Worm (Caenorhabditis elegans) whole organism, L4 larva: Measurements from ENCODE around the gene F54C8.7.
"Not testable (repeated sequence)": the region's sequence is repeated elsewhere in the genome, so short reads cannot be mapped to it uniquely, and the experiment has no call there.

Experiments
- F26F4.8 ChIP-seq: fragments of 200-800 bp; sonication (Bioruptor generic); conservative IDR thresholded peaks from 2 replicates; pipeline ENCODE4 v1.3.6; 2022; ENCODE audit warnings: missing genetic modification characterization, missing compliant biosample characterization
- T26A8.4 ChIP-seq: fragments of 200-800 bp; sonication (Bioruptor generic); IDR thresholded peaks from 2 replicates; pipeline ENCODE4 v1.3.6; 2022; ENCODE audit warnings: missing genetic modification characterization, missing compliant biosample characterization
- Y48G9A.11 ChIP-seq: fragments of 200-800 bp; sonication (Bioruptor generic); IDR thresholded peaks from 2 replicates; pipeline ENCODE4 v1.3.6; 2022; ENCODE audit warnings: missing genetic modification reagents, missing genetic modification characterization, missing compliant biosample characterization
- Y5F2A.4 ChIP-seq: fragments of 200-800 bp; sonication (Bioruptor generic); optimal IDR thresholded peaks from 2 replicates; lab custom pipeline; 2018; ENCODE audit warnings: mild to moderate bottlenecking, missing genetic modification characterization, missing compliant biosample characterization
- ZK337.2 ChIP-seq: fragments of 200-800 bp; sonication (Bioruptor generic); IDR thresholded peaks from 2 replicates; pipeline ENCODE4 v1.3.6; 2022; ENCODE audit warnings: missing genetic modification reagents, missing genetic modification characterization, missing compliant biosample characterization
- aha-1 ChIP-seq: fragments of 150-350 bp; peaks from one replicate; lab custom pipeline; 2014; ENCODE audit warnings: missing biosample characterization, missing genetic modification characterization
- aly-2 ChIP-seq: sonication (generic microtip); optimal IDR thresholded peaks from 2 replicates; lab custom pipeline; 2018; ENCODE audit warnings: missing biosample characterization, missing genetic modification characterization
- arid-1 ChIP-seq: fragments of 200-800 bp; sonication (Bioruptor generic); conservative IDR thresholded peaks from 2 replicates; pipeline ENCODE4 v1.3.6; 2022; ENCODE audit warnings: missing genetic modification reagents, missing genetic modification characterization, missing compliant biosample characterization
- attf-4 ChIP-seq: sonication (generic microtip); optimal IDR thresholded peaks from 3 replicates; lab custom pipeline; 2017; ENCODE audit warnings: missing biosample characterization, missing genetic modification characterization
- ceh-82 ChIP-seq: sonication (generic microtip); optimal IDR thresholded peaks from 2 replicates; lab custom pipeline; 2017; ENCODE audit warnings: missing biosample characterization, missing genetic modification characterization
- ces-1 ChIP-seq: fragments of 150-350 bp; sonication (generic microtip); optimal IDR thresholded peaks from 4 replicates; lab custom pipeline; 2014; ENCODE audit warnings: missing biosample characterization, missing genetic modification reagents, missing genetic modification characterization
- cey-2 ChIP-seq: sonication (generic microtip); optimal IDR thresholded peaks from 3 replicates; lab custom pipeline; 2017; ENCODE audit warnings: missing genetic modification characterization, mild to moderate bottlenecking, missing compliant biosample characterization, antibody characterized with exemption, borderline replicate concordance; ENCODE audit not compliant: insufficient read depth
- daf-19 ChIP-seq: fragments of 200-800 bp; sonication (Bioruptor generic); conservative IDR thresholded peaks from 2 replicates; pipeline ENCODE4 v1.3.6; 2022; ENCODE audit warnings: missing genetic modification characterization, missing compliant biosample characterization
- dmd-6 ChIP-seq: fragments of 200-800 bp; sonication (Bioruptor generic); IDR thresholded peaks from 2 replicates; pipeline ENCODE4 v1.3.6; 2022; ENCODE audit warnings: missing genetic modification reagents, missing genetic modification characterization, missing compliant biosample characterization
- duxl-1 ChIP-seq: sonication (generic microtip); optimal IDR thresholded peaks from 2 replicates; lab custom pipeline; 2016; ENCODE audit warnings: mild to moderate bottlenecking, missing genetic modification characterization, moderate library complexity, missing compliant biosample characterization; ENCODE audit not compliant: poor library complexity
- egl-27 ChIP-seq: sonication (generic microtip); optimal IDR thresholded peaks from 3 replicates; lab custom pipeline; 2017; ENCODE audit warnings: missing biosample characterization, missing genetic modification reagents, missing genetic modification characterization
- fkh-10 ChIP-seq: fragments of 150-350 bp; optimal IDR thresholded peaks from 2 replicates; lab custom pipeline; 2014; ENCODE audit warnings: missing biosample characterization, missing genetic modification reagents, missing genetic modification characterization
- hif-1 ChIP-seq, 2 experiments: sonication (generic microtip); optimal IDR thresholded peaks; 2 replicates each; lab custom pipeline; 2016 to 2017; ENCODE audit warnings: missing compliant biosample characterization in 2 of 2, missing genetic modification characterization in 2 of 2, missing genetic modification reagents in 2 of 2, missing genotype in 2 of 2, mild to moderate bottlenecking in 1 of 2
- hlh-11 ChIP-seq: fragments of 200-800 bp; sonication (Bioruptor generic); optimal IDR thresholded peaks from 2 replicates; lab custom pipeline; 2018; ENCODE audit warnings: mild to moderate bottlenecking, missing genetic modification characterization, missing compliant biosample characterization
- hlh-30 ChIP-seq: sonication (generic microtip); optimal IDR thresholded peaks from 2 replicates; lab custom pipeline; 2017; ENCODE audit warnings: antibody characterized with exemption, mild to moderate bottlenecking, missing genetic modification characterization, missing compliant biosample characterization; ENCODE audit not compliant: insufficient read depth
- jun-1 ChIP-seq: fragments of 150-350 bp; optimal IDR thresholded peaks from 2 replicates; lab custom pipeline; 2014; ENCODE audit warnings: missing biosample characterization, missing genetic modification reagents, missing genetic modification characterization
- lin-15B ChIP-seq: fragments of 150-350 bp; sonication (generic microtip); optimal IDR thresholded peaks from 3 replicates; lab custom pipeline; 2014; ENCODE audit warnings: missing biosample characterization, missing genetic modification characterization
- lin-29 ChIP-seq: fragments of 200-800 bp; sonication (Bioruptor generic); IDR thresholded peaks from 2 replicates; pipeline ENCODE4 v1.3.6; 2022; ENCODE audit warnings: missing genetic modification reagents, missing genetic modification characterization, missing compliant biosample characterization
- lin-38 ChIP-seq: fragments of 200-800 bp; sonication (Bioruptor generic); IDR thresholded peaks from 2 replicates; pipeline ENCODE4 v1.3.6; 2022; ENCODE audit warnings: missing genetic modification reagents, missing genetic modification characterization, missing compliant biosample characterization
- lin-39 ChIP-seq: fragments of 150-350 bp; optimal IDR thresholded peaks from 2 replicates; lab custom pipeline; 2014; ENCODE audit warnings: missing biosample characterization, missing genetic modification reagents, missing genetic modification characterization
- lsy-2 ChIP-seq, 2 experiments: fragments of 150-350 bp in 1 of 2; sonication (generic microtip) in 1 of 2; optimal IDR thresholded peaks; 2 replicates each; lab custom pipeline; 2014 to 2017; ENCODE audit warnings: missing biosample characterization in 2 of 2, missing genetic modification characterization in 2 of 2
- mes-2 ChIP-seq: sonication (generic microtip); optimal IDR thresholded peaks from 2 replicates; lab custom pipeline; 2016; ENCODE audit warnings: missing genotype, mild to moderate bottlenecking, missing genetic modification characterization, missing compliant biosample characterization; ENCODE audit not compliant: poor library complexity, severe bottlenecking
- mxl-2 ChIP-seq: fragments of 200-800 bp; sonication (Bioruptor generic); conservative IDR thresholded peaks from 2 replicates; pipeline ENCODE4 v1.3.6; 2022; ENCODE audit warnings: missing genetic modification reagents, missing genetic modification characterization, missing compliant biosample characterization
- mxl-3 ChIP-seq: fragments of 200-800 bp; sonication (Bioruptor generic); optimal IDR thresholded peaks from 2 replicates; lab custom pipeline; 2018; ENCODE audit warnings: mild to moderate bottlenecking, missing genetic modification characterization, missing compliant biosample characterization
- nhr-102 ChIP-seq: sonication (generic microtip); optimal IDR thresholded peaks from 2 replicates; lab custom pipeline; 2016; ENCODE audit warnings: mild to moderate bottlenecking, missing genetic modification characterization, moderate library complexity, missing compliant biosample characterization
- nhr-237 ChIP-seq: sonication (generic microtip); optimal IDR thresholded peaks from 2 replicates; lab custom pipeline; 2017; ENCODE audit warnings: missing biosample characterization, missing genetic modification characterization
- nhr-28 ChIP-seq: fragments of 150-350 bp; optimal IDR thresholded peaks from 2 replicates; lab custom pipeline; 2014; ENCODE audit warnings: missing biosample characterization, missing genetic modification characterization
- php-3 ChIP-seq: fragments of 200-800 bp; sonication (Bioruptor generic); IDR thresholded peaks from 2 replicates; pipeline ENCODE4 v1.3.6; 2022; ENCODE audit warnings: missing genetic modification reagents, missing genetic modification characterization, missing compliant biosample characterization
- pqm-1 ChIP-seq: sonication (generic microtip); optimal IDR thresholded peaks from 2 replicates; lab custom pipeline; 2017; ENCODE audit warnings: missing biosample characterization, missing genetic modification characterization
- tag-97 ChIP-seq: fragments of 200-800 bp; sonication (Bioruptor generic); IDR thresholded peaks from 2 replicates; pipeline ENCODE4 v1.3.6; 2022; ENCODE audit warnings: missing genetic modification characterization, missing compliant biosample characterization
- unc-130 ChIP-seq: sonication (generic microtip); optimal IDR thresholded peaks from 2 replicates; lab custom pipeline; 2016; ENCODE audit warnings: missing genetic modification reagents, missing genetic modification characterization, missing compliant biosample characterization
- unc-62 ChIP-seq, 3 experiments: fragments of 150-350 bp in 1 of 3; sonication (generic microtip); optimal IDR thresholded peaks in 2 of 3; peaks in 1 of 3; 1 replicate in 1 of 3; 2 replicates in 2 of 3; lab custom pipeline; 2014 to 2017; ENCODE audit warnings: missing biosample characterization in 3 of 3, missing genetic modification characterization in 3 of 3, missing genetic modification reagents in 3 of 3, missing genotype in 1 of 3
- ztf-7 ChIP-seq: fragments of 150-350 bp; optimal IDR thresholded peaks from 2 replicates; lab custom pipeline; 2014; ENCODE audit warnings: missing biosample characterization, missing genetic modification characterization

The F54C8.7 gene

DNA sequence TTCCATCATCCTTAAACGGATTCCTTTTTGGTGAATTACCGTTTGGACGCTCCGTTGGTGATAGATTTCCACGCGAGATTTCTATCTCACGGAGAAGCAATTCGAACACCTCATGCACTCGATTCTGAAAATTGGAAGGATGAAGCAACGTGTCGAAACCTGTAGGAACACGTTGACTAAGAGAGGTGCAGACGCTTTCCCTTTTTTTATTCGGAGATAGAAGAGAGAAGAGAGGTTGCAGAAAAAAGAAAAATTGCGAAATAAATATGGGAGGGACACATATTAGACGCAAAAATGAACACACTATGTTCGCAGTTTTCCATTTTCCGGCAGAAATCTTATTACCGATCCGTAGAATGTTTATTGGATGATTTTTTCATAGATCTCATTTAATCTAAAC, 868 bp upstream of the F54C8.7 start (continued):
- TF ChIP-seq tag-97 (GFP tag; lab: Robert Waterston, UW) = no peak
- peak in 1 of 2 experiments; percentile 12 for TF ChIP-seq lsy-2 (tag; optimal IDR thresholded peaks at IDR 0.05; lab: Kevin White, UChicago)

- no peak for TF ChIP-seq arid-1 (GFP tag; lab: Robert Waterston, UW)
- TF ChIP-seq ztf-7 = no peak
- peak; percentile 41 for TF ChIP-seq hlh-30
- no peak for TF ChIP-seq attf-4 (tag; lab: Kevin White, UChicago)
- TF ChIP-seq T26A8.4 (GFP tag; lab: Robert Waterston, UW) = 0 out of 2 replicates have a peak, but pooled peaks have one; percentile 27
- peak; percentile 1 for TF ChIP-seq hlh-11 (tag; lab: Kevin White, UChicago)
- no peak for TF ChIP-seq egl-27 (tag; lab: Kevin White, UChicago)
- no peak for TF ChIP-seq ZK337.2 (GFP tag; lab: Robert Waterston, UW)
- TF ChIP-seq mxl-2 (GFP tag; lab: Robert Waterston, UW) = no peak
- peak in 1 of 2 experiments; percentile 37 for TF ChIP-seq lsy-2 (tag; optimal IDR thresholded peaks at IDR 0.05; lab: Kevin White, UChicago)
- TF ChIP-seq nhr-237 = no peak
- TF ChIP-seq mes-2 = peak; percentile 17
- TF ChIP-seq unc-62 (GFP tag; optimal IDR thresholded peaks at IDR 0.05 in 1 of 2; lab: Kevin White, UChicago) = peak in 1 of 2 experiments; percentile 84
- TF ChIP-seq unc-62 (tag; optimal IDR thresholded peaks at IDR 0.05; lab: Kevin White, UChicago) = no peak
- TF ChIP-seq Y48G9A.11 (GFP tag; lab: Robert Waterston, UW) = no peak
- no peak for TF ChIP-seq ceh-82 (tag; lab: Kevin White, UChicago)
- peak; percentile 12 for TF ChIP-seq mxl-3 (GFP tag; lab: Kevin White, UChicago)
- TF ChIP-seq, all 104 proteins: peak for 7
Measured at ce11 chrIII:9450933-9451332, 2.9 kb downstream of the F54C8.7 start.

DNA sequence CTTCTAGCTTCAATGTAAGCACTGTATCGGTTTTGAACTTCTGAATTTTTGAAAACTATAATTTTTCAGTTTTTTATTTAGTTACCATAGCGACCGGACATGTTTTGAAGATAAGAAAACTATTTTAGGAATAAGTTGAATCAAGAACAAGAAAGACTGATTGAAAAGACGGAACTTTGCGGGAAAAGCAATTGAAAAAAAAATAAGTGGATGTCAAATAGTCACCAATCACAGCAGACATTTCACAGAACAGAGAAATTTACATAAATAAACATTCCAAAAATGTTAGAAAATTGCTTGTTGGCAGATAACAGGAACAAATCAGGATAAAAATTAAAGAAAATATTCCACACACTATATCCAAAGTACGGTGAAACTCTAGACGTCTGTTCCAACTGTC, 4.0 kb downstream of the F54C8.7 start, which contains the start of gene F54C8.6:
F54C8.6 (minus strand) TSS at position 101 of the 400 bp plus-strand sequence.
- TF ChIP-seq lin-29 (no peak), hlh-30 (no peak), attf-4 (tag; lab: Kevin White, UChicago) (no peak), lin-15B (tag; lab: Kevin White, UChicago) (no peak)

DNA sequence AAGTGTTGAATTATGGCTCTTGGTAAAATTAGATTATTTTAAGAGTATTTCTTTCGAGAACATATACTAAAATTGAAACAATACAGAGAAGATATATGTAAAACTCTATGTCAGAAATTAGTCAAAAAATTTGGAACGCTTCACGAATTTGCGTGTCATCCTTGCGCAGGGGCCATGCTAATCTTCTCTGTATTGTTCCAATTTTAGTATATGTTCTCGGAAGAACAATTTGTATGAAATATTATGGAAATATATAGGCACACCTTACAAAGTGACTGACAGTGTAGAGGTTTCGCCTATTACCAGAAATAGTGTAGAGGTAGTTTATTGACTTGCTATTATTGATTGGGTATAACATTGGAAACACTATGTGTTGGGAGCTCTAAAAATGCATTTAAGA, 6.2 kb downstream of the F54C8.7 start:
- 0 out of 2 replicates have a peak, but pooled peaks have one; percentile 11 for TF ChIP-seq F26F4.8 (GFP tag; lab: Robert Waterston, UW)
- TF ChIP-seq, all 104 proteins: peak for 1; not testable (repeated sequence) for 103

DNA sequence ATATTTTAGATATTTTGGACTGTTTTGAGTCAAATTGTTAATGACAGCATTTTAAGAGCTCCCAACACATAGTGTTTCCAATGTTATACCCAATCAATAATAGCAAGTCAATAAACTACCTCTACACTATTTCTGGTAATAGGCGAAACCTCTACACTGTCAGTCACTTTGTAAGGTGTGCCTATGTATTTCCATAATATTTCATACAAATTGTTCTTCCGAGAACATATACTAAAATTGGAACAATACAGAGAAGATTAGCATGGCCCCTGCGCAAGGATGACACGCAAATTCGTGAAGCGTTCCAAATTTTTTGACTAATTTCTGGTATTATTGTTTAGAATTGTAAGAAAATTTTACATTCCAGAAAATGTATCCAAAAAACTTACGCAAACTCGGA, 8.2 kb downstream of the F54C8.7 start:
- peak; percentile 31 for TF ChIP-seq aha-1 (tag; lab: Kevin White, UChicago)
- TF ChIP-seq unc-62 (GFP tag; optimal IDR thresholded peaks at IDR 0.05 in 1 of 2; lab: Kevin White, UChicago) = peak in 1 of 2 experiments; percentile 36
- not testable (repeated sequence) for TF ChIP-seq unc-62 (tag; optimal IDR thresholded peaks at IDR 0.05; lab: Kevin White, UChicago)

DNA sequence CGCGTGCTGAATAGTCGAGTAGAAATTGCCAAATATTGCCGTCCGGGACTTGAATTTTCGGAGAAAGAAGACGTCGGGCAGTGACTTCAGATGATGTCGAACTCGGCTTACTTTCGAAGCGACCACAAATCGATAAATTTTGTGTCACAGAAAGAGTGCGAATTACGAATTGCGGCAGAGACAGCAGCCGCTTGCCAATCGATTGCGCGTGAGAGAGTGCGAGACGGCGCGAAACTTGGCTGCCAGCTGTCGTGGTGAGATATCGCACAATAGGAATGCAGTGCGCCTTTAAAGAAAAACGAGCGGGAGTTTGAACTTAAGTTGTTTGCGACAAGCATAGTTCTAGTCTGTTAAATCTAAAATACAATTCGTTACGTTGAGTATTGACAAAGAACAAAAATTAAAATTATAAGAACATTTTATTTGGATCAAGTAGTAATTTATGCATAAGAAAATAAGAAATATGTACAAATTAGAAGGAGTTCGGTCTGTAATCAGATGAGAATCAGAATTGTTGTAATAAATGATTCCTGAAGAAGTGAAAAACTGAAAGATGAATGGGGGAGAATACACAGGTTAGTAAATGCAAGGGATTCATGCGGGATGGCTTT, 10.3 kb downstream of the F54C8.7 start, which contains the start of gene pir-2:
pir-2 (minus strand) TSS at position 218 of the 611 bp plus-strand sequence.
- TF ChIP-seq unc-62 (GFP tag; optimal IDR thresholded peaks at IDR 0.05 in 1 of 2; lab: Kevin White, UChicago) (peak in 1 of 2 experiments; percentile 96), unc-62 (tag; optimal IDR thresholded peaks at IDR 0.05; lab: Kevin White, UChicago) (no peak), ces-1 (GFP tag; lab: Kevin White, UChicago) (no peak), nhr-102 (tag; lab: Kevin White, UChicago) (peak; percentile 26), nhr-28 (tag; lab: Kevin White, UChicago) (peak; percentile 69), pqm-1 (no peak), hlh-11 (tag; lab: Kevin White, UChicago) (peak; percentile 92), duxl-1 (tag; lab: Kevin White, UChicago) (peak; percentile 29), Y5F2A.4 (GFP tag; lab: Kevin White, UChicago) (no peak), lin-15B (tag; lab: Kevin White, UChicago) (no peak), dmd-6 (GFP tag; lab: Robert Waterston, UW) (peak; percentile 61), jun-1 (tag; lab: Kevin White, UChicago) (no peak), mes-2 (peak; percentile 92), aly-2 (no peak), cey-2 (no peak), daf-19 (GFP tag; lab: Robert Waterston, UW) (no peak), unc-130 (GFP tag; lab: Kevin White, UChicago) (peak; percentile 43), mxl-3 (GFP tag; lab: Kevin White, UChicago) (peak; percentile 20), hif-1 (tag; optimal IDR thresholded peaks at IDR 0.05; lab: Kevin White, UChicago) (peak in 1 of 2 experiments; percentile 54), php-3 (no peak), lin-39 (tag; lab: Kevin White, UChicago) (no peak), fkh-10 (GFP tag; lab: Kevin White, UChicago) (peak; percentile 44), lin-38 (GFP tag; lab: Robert Waterston, UW) (peak; percentile 79)
